Worm (Caenorhabditis elegans) whole organism, late embryonic: ENCODE measurements around the gene ucr-1.

Experiments used
- Y22D7AL.16 ChIP-seq: sonication (generic microtip); optimal IDR thresholded peaks from 2 replicates; lab custom pipeline; 2016; ENCODE audit warnings: missing genetic modification characterization, missing compliant biosample characterization
- ceh-48 ChIP-seq: sonication (generic microtip); optimal IDR thresholded peaks from 2 replicates; lab custom pipeline; 2016; ENCODE audit warnings: missing genetic modification characterization, inconsistent platforms, missing compliant biosample characterization
- ceh-9 ChIP-seq: sonication (generic microtip); optimal IDR thresholded peaks from 2 replicates; lab custom pipeline; 2016; ENCODE audit warnings: mild to moderate bottlenecking, missing genetic modification characterization, inconsistent platforms, missing compliant biosample characterization
- hlh-15 ChIP-seq: sonication (generic microtip); optimal IDR thresholded peaks from 2 replicates; lab custom pipeline; 2016; ENCODE audit warnings: missing genetic modification characterization, missing compliant biosample characterization
- nfya-1 ChIP-seq: sonication (generic microtip); optimal IDR thresholded peaks from 2 replicates; lab custom pipeline; 2017; ENCODE audit warnings: missing genetic modification characterization, mild to moderate bottlenecking, missing compliant biosample characterization, antibody characterized with exemption, moderate library complexity
- pat-9 ChIP-seq: fragments of 200-800 bp; sonication (Bioruptor generic); optimal IDR thresholded peaks from 2 replicates; lab custom pipeline; 2018; ENCODE audit warnings: mild to moderate bottlenecking, missing genetic modification characterization, moderate library complexity, missing compliant biosample characterization
- ttx-3 ChIP-seq: sonication (generic microtip); optimal IDR thresholded peaks from 2 replicates; lab custom pipeline; 2016; ENCODE audit warnings: missing genetic modification reagents, missing genetic modification characterization, missing compliant biosample characterization

DNA sequence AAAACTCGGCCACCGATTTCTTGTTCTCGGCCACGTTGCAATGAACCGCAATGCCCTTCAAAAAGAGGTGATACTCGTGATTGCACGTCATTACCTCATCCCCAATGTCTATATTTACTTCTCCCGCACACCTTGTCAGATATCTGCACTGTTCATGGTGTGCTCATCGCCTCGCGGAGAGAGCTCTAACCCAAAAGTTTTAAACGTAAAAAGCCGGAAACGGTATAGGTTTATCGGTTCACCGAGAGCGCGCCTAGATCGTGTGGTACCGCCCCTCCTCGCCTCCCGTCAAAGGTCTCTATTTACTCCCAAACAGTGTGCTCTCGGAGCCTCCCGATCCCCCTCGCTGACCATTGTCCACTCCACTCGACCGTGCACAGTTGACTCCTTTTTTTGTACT, 7.3 kb upstream of the ucr-1 start, which contains the start of gene F56D2.3:
- TF ChIP-seq nfya-1 (tag; lab: Kevin White, UChicago) (no peak), hlh-15 (tag; lab: Kevin White, UChicago) (no peak), pat-9 (tag; lab: Kevin White, UChicago) (no peak), ceh-48 (no peak), ceh-9 (tag; lab: Kevin White, UChicago) (no peak), ttx-3 (no peak), Y22D7AL.16 (tag; lab: Kevin White, UChicago) (no peak)
